Fruit fly (Drosophila melanogaster) whole organism, pupa: ENCODE data around the gene Acsx1R.
A peak's percentile ranks its signal among the peaks of the same experiment; 100 is the strongest.

Source experiments
- CG10348 ChIP-seq: fragments of 200-800 bp; sonication (Bioruptor generic); IDR thresholded peaks from 2 replicates; pipeline ENCODE4 v1.3.6; 2022; ENCODE audit warnings: missing biosample characterization, missing genetic modification characterization
- CG12605 ChIP-seq: fragments of 200-800 bp; sonication (Bioruptor generic); IDR thresholded peaks from 2 replicates; pipeline ENCODE4 v1.3.6; 2022; ENCODE audit warnings: missing biosample characterization, missing genetic modification characterization
- CG13204 ChIP-seq: fragments of 200-800 bp; sonication (Bioruptor generic); optimal IDR thresholded peaks from 2 replicates; lab custom pipeline; 2018; ENCODE audit warnings: missing biosample characterization, mild to moderate bottlenecking, missing genetic modification characterization, moderate library complexity
- CG14655 ChIP-seq: fragments of 200-800 bp; sonication (Bioruptor generic); optimal IDR thresholded peaks from 3 replicates; lab custom pipeline; 2017; ENCODE audit warnings: mild to moderate bottlenecking, missing biosample characterization, missing genetic modification reagents, missing genetic modification characterization
- CG15710 ChIP-seq: fragments of 200-800 bp; sonication (Bioruptor generic); optimal IDR thresholded peaks from 2 replicates; lab custom pipeline; 2018; ENCODE audit warnings: missing biosample characterization, mild to moderate bottlenecking, missing genetic modification characterization, moderate library complexity
- CG17806 ChIP-seq: fragments of 200-800 bp; sonication (Bioruptor generic); optimal IDR thresholded peaks from 2 replicates; lab custom pipeline; 2018; ENCODE audit warnings: missing biosample characterization, mild to moderate bottlenecking, missing genetic modification characterization, moderate library complexity
- CG32121 ChIP-seq: fragments of 200-800 bp; sonication (Bioruptor generic); IDR thresholded peaks from 2 replicates; pipeline ENCODE4 v1.3.6; 2022; ENCODE audit warnings: missing biosample characterization, missing genetic modification characterization
- CG34367 ChIP-seq: fragments of 200-800 bp; sonication (Bioruptor generic); optimal IDR thresholded peaks from 2 replicates; lab custom pipeline; 2018; ENCODE audit warnings: missing biosample characterization, mild to moderate bottlenecking, missing genetic modification characterization
- CG4496 ChIP-seq: fragments of 200-800 bp; sonication (Bioruptor generic); IDR thresholded peaks from 3 replicates; pipeline ENCODE4 v1.3.6; 2022; ENCODE audit warnings: missing biosample characterization, missing genetic modification characterization
- CG8159 ChIP-seq: fragments of 200-800 bp; sonication (Bioruptor generic); optimal IDR thresholded peaks from 3 replicates; lab custom pipeline; 2018; ENCODE audit warnings: missing biosample characterization, mild to moderate bottlenecking, missing genetic modification characterization, moderate library complexity
- CG8301 ChIP-seq: fragments of 200-800 bp; sonication (Bioruptor generic); optimal IDR thresholded peaks from 2 replicates; lab custom pipeline; 2018; ENCODE audit warnings: missing biosample characterization, mild to moderate bottlenecking, missing genetic modification characterization
- CG9948 ChIP-seq: fragments of 200-800 bp; sonication (Bioruptor generic); optimal IDR thresholded peaks from 2 replicates; lab custom pipeline; 2018; ENCODE audit warnings: missing biosample characterization, mild to moderate bottlenecking, missing genetic modification characterization, moderate library complexity
- D1 ChIP-seq: fragments of 200-800 bp; sonication (Bioruptor generic); optimal IDR thresholded peaks from 2 replicates; lab custom pipeline; 2018; ENCODE audit warnings: missing biosample characterization, mild to moderate bottlenecking, missing genetic modification characterization, moderate library complexity
- EcR ChIP-seq: fragments of 200-800 bp; sonication (Bioruptor generic); optimal IDR thresholded peaks from 3 replicates; lab custom pipeline; 2019; ENCODE audit warnings: missing biosample characterization, missing genetic modification characterization, mild to moderate bottlenecking, moderate library complexity, missing genetic modification reagents
- Ets98B ChIP-seq: fragments of 200-800 bp; sonication (Bioruptor generic); IDR thresholded peaks from 2 replicates; pipeline ENCODE4 v1.3.6; 2022; ENCODE audit warnings: missing biosample characterization, missing genetic modification characterization
- Pif1A ChIP-seq: fragments of 200-800 bp; sonication (Bioruptor generic); optimal IDR thresholded peaks from 3 replicates; lab custom pipeline; 2016; ENCODE audit warnings: missing biosample characterization, missing genetic modification characterization
- Pif1B ChIP-seq: fragments of 200-800 bp; sonication (Bioruptor generic); optimal IDR thresholded peaks from 3 replicates; lab custom pipeline; 2016; ENCODE audit warnings: missing biosample characterization, missing genetic modification characterization
- Snoo ChIP-seq: fragments of 200-800 bp; sonication (Bioruptor generic); optimal IDR thresholded peaks from 3 replicates; lab custom pipeline; 2017; ENCODE audit warnings: missing biosample characterization, mild to moderate bottlenecking, missing genetic modification characterization, inconsistent platforms
- fd96Ca ChIP-seq: fragments of 200-800 bp; sonication (Bioruptor generic); IDR thresholded peaks from 3 replicates; pipeline ENCODE4 v1.3.6; 2022; ENCODE audit warnings: missing biosample characterization, missing genetic modification characterization
- gl ChIP-seq: fragments of 200-800 bp; sonication (Bioruptor generic); optimal IDR thresholded peaks from 2 replicates; lab custom pipeline; 2018; ENCODE audit warnings: missing biosample characterization, mild to moderate bottlenecking, missing genetic modification characterization
- rn ChIP-seq: fragments of 200-800 bp; sonication (Bioruptor generic); IDR thresholded peaks from 2 replicates; pipeline ENCODE4 v1.3.6; 2022; ENCODE audit warnings: missing biosample characterization, missing genetic modification characterization

Acsx1R gene

DNA sequence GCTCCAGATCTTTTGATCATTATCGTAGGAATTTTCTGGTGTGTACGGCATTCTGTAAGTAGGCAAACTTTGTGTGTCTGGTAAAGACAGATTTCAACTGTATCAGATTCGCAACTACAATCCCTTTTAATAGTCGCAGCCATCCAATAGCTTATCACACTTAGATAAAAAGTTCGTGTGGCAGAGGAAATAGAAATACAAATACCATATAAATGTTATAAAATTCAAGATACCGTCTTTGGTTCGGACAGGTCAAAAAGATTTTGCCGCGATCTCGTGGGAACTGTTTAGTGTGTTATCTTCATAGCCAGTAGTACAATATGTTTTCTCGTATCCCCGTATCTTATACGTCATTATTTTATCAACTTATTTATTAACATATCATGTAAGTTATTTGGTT, at the start of gene Acsx1R:
Acsx1R (minus strand) TSS at position 101 of the 400 bp plus-strand sequence.
- TF ChIP-seq CG13204 (GFP tag; lab: Kevin White, UChicago): no peak

DNA sequence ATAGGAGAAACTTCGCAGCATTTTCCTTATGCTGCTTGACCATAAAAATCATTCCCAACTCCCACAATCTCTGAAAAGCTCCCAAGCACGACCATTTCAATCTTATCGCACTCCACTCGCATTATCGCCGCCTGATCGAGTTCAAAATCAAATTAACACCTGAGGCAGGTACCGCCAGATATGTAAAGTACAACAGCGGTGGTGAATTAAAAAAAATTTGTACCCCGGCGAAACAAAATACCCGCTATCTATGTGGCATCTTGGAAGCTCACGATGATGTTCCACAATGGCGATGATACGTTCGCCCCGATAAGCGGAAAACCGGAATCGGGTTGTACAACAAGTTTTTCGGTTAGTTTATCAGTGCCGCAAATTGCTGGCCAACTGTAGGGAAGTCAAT, 49.3 kb upstream of the Acsx1R start:
- TF ChIP-seq CG32121 (GFP tag; lab: Robert Waterston, UW): no peak
- TF ChIP-seq Pif1B (GFP tag; lab: Kevin White, UChicago): no peak
- no peak for TF ChIP-seq CG4496 (GFP tag; lab: Robert Waterston, UW)
- no peak for TF ChIP-seq CG34367 (tag; lab: Kevin White, UChicago)
- no peak for TF ChIP-seq CG10348
- no peak for TF ChIP-seq D1 (tag; lab: Kevin White, UChicago)
- no peak for TF ChIP-seq CG8159 (tag; lab: Kevin White, UChicago)
- no peak for TF ChIP-seq CG12605
- no peak for TF ChIP-seq Ets98B (GFP tag; lab: Robert Waterston, UW)
- TF ChIP-seq gl: no peak
- no peak for TF ChIP-seq EcR (GFP tag; lab: Kevin White, UChicago)
- no peak for TF ChIP-seq CG9948 (tag; lab: Kevin White, UChicago)
- TF ChIP-seq CG8301 (tag; lab: Kevin White, UChicago): no peak
- TF ChIP-seq CG13204 (GFP tag; lab: Kevin White, UChicago): no peak
- no peak for TF ChIP-seq CG17806 (tag; lab: Kevin White, UChicago)
- no peak for TF ChIP-seq CG15710 (tag; lab: Kevin White, UChicago)
- TF ChIP-seq rn (GFP tag; lab: Robert Waterston, UW): no peak
- TF ChIP-seq fd96Ca (GFP tag; lab: Robert Waterston, UW): no peak

DNA sequence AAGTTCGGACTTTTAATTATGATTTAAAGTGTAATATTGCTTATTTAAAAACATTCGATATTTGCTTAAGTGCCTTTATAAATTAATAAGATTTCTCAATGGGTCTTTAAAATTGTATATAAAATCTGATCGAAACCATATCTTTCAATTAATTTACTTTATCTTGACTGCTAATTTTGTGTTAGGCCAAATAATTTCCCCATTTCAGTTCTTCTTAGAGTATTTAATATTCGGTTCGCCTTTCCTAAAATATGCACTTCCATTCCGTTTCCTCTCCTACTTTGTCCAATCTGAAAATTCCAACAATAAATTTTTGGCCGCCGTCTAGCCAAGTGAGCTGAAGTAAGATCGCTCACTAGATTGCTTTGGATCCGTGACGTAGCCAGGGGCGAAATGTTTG, 47.4 kb upstream of the Acsx1R start:
- no peak for TF ChIP-seq CG10348

DNA sequence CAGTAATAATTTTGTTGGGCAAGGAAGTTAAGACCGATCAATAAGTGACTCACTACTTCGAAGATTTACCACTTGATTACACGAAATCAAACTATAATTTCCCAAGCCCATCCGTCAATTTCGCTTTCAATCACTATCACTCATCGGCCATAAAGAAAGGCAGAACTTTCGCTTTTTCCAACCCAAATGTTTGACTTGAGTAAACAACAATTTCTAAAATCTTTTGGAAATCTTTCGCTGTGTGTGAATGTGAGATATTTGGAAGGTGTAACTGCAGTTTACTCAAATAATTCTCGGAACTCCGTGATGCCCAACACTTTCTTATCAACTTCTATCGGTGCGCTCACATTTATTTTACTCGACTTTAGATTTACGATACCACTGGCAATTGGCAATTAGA, 45.1 kb upstream of the Acsx1R start:
- TF ChIP-seq CG8159 (tag; lab: Kevin White, UChicago) (no peak), rn (GFP tag; lab: Robert Waterston, UW) (no peak), CG4496 (GFP tag; lab: Robert Waterston, UW) (no peak), Snoo (tag; lab: Kevin White, UChicago) (no peak), D1 (tag; lab: Kevin White, UChicago) (no peak), Pif1A (GFP tag; lab: Kevin White, UChicago) (no peak), CG32121 (GFP tag; lab: Robert Waterston, UW) (no peak), CG15710 (tag; lab: Kevin White, UChicago) (no peak), CG9948 (tag; lab: Kevin White, UChicago) (no peak), CG10348 (no peak), CG34367 (tag; lab: Kevin White, UChicago) (no peak), CG17806 (tag; lab: Kevin White, UChicago) (no peak), CG13204 (GFP tag; lab: Kevin White, UChicago) (no peak), CG12605 (no peak), EcR (GFP tag; lab: Kevin White, UChicago) (no peak), CG8301 (tag; lab: Kevin White, UChicago) (no peak), Pif1B (GFP tag; lab: Kevin White, UChicago) (no peak)

DNA sequence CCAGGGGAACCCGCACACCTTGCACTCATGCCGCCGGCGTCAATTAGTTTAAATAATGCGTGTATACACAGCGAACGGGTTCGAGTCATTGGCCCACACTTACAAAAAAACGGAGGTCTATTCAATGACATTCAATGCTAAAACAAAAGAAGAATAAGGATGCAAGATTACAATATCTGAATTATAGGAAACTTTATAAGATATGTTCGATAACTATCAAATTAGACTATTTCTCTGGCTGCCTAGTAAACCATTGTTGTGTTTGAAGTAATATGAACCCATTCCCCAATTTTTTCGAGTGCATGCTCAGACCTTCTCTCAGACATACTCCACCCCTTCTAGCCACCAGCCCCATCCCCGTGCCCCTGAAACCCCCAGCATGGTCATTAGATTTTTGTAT, 43.9 kb upstream of the Acsx1R start:
- TF ChIP-seq gl: no peak
- TF ChIP-seq Ets98B (GFP tag; lab: Robert Waterston, UW): peak; percentile 8; the same call in 1 of the 2 replicates
- TF ChIP-seq CG34367 (tag; lab: Kevin White, UChicago): no peak
- no peak for TF ChIP-seq CG15710 (tag; lab: Kevin White, UChicago)
- peak; percentile 42 for TF ChIP-seq CG8301 (tag; lab: Kevin White, UChicago)
- TF ChIP-seq CG4496 (GFP tag; lab: Robert Waterston, UW): 0 out of 3 replicates have a peak, but pooled peaks have one; percentile 16
- peak; percentile 57 for TF ChIP-seq CG14655 (GFP tag; lab: Kevin White, UChicago)
- no peak for TF ChIP-seq rn (GFP tag; lab: Robert Waterston, UW)
- no peak for TF ChIP-seq D1 (tag; lab: Kevin White, UChicago)
- TF ChIP-seq fd96Ca (GFP tag; lab: Robert Waterston, UW): peak; percentile 39; the same call in 1 of the 3 replicates

DNA sequence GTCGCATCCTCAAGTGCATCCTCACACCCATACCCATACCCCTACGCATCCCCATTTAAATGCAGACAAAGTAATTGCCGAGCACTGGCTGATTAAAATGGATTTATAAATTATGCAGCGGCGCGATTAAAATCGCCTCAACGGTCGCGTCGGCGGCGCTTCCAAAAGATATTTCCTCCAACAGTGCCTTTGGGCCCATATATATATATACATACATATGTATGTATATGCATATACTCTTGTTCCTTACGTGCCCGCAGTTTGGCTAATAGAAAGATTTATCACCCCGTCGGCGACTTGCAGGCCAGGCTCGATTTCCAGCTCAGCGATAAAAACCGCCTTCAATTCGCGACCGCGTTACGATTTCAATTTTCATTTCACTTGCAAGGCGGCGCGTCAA, 39.7 kb upstream of the Acsx1R start:
- TF ChIP-seq CG12605 (no peak), CG14655 (GFP tag; lab: Kevin White, UChicago) (no peak), rn (GFP tag; lab: Robert Waterston, UW) (no peak), Snoo (tag; lab: Kevin White, UChicago) (no peak), CG17806 (tag; lab: Kevin White, UChicago) (no peak), CG8301 (tag; lab: Kevin White, UChicago) (no peak), gl (no peak), CG13204 (GFP tag; lab: Kevin White, UChicago) (no peak), CG10348 (no peak), CG34367 (tag; lab: Kevin White, UChicago) (no peak), D1 (tag; lab: Kevin White, UChicago) (no peak), CG8159 (tag; lab: Kevin White, UChicago) (no peak), Pif1B (GFP tag; lab: Kevin White, UChicago) (no peak), CG15710 (tag; lab: Kevin White, UChicago) (no peak), Pif1A (GFP tag; lab: Kevin White, UChicago) (no peak), CG32121 (GFP tag; lab: Robert Waterston, UW) (no peak), fd96Ca (GFP tag; lab: Robert Waterston, UW) (no peak), EcR (GFP tag; lab: Kevin White, UChicago) (no peak), CG9948 (tag; lab: Kevin White, UChicago) (no peak)
